Worm (Caenorhabditis elegans): Measurements from ENCODE around the gene mab-9.
"Not testable (repeated sequence)": the region's sequence is repeated elsewhere in the genome, so short reads cannot be mapped to it uniquely, and the experiment has no call there.

mab-9 gene

DNA sequence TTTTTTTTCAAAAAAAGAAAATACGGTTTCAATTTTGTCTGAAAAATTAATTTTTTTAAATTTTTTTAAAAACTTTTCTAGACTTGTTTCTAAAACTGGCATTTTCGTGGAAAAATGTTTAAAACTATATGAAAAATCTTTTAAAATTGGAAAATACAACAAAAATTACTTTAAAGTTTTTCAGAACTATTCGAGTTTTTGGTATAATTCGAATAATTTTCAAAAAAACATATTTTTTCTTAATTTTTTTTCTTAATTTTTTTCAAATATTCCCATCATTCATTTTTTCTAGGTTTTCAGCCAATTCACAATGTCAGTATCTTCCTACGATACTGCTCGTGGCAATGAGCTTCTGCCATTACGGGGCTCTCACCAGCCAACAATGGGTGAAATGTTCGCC lies 6.5 kb downstream of the mab-9 start, which contains the start of gene slc-36.2:
Gene slc-36.2, plus strand, starts transcription at position 301 of the 400 bp plus-strand sequence.
- no peak for TF ChIP-seq ceh-13 (GFP tag; optimal IDR thresholded peaks at IDR 0.05)
- no peak for TF ChIP-seq ceh-36 (tag; optimal IDR thresholded peaks at IDR 0.05)
- no peak for TF ChIP-seq pes-1 (GFP tag; IDR thresholded peaks at IDR 0.05)
- no peak for TF ChIP-seq aly-1 (tag; optimal IDR thresholded peaks at IDR 0.05)
- TF ChIP-seq flt-1 (GFP tag; IDR thresholded peaks at IDR 0.05): no peak
- TF ChIP-seq scrt-1 (GFP tag; IDR thresholded peaks at IDR 0.05): no peak
- no peak for TF ChIP-seq sea-1 (GFP tag; conservative IDR thresholded peaks at IDR 0.05)
- TF ChIP-seq tbx-37 (GFP tag; conservative IDR thresholded peaks at IDR 0.05): no peak
- no peak for TF ChIP-seq tbx-11 (GFP tag; IDR thresholded peaks at IDR 0.05)
- TF ChIP-seq F13C5.2 (tag; optimal IDR thresholded peaks at IDR 0.05): no peak
- TF ChIP-seq ets-7 (tag; optimal IDR thresholded peaks at IDR 0.05): no peak
- no peak for TF ChIP-seq tra-4 (tag; optimal IDR thresholded peaks at IDR 0.05)
- TF ChIP-seq B0310.2 (tag; optimal IDR thresholded peaks at IDR 0.05): no peak
- TF ChIP-seq hmg-4 (GFP tag; optimal IDR thresholded peaks at IDR 0.05): no peak
- no peak for TF ChIP-seq hnd-1 (tag; optimal IDR thresholded peaks at IDR 0.05)
- no peak for TF ChIP-seq hmbx-1 (tag; optimal IDR thresholded peaks at IDR 0.05)
- no peak for TF ChIP-seq ama-1 (optimal IDR thresholded peaks at IDR 0.05)

DNA sequence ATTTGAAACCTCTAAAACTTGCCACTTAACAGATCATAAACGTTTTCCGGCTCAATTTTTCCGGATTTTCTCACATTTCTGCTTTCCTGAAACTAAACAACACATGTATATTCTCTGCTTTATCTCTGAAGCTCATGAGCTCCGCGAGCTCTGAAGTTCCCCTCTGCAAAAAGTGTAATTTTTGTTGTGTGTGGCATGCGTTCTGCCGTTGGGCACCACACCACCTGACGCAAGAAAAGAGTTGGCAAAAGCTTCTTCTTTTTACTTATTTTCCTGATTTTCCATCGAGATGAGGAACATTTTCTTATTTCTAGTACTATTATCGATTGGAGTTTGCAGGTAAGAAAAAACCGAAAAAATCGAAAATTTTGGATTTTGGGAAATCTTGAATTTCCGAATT lies 10.6 kb downstream of the mab-9 start, which contains the start of gene lgc-34:
Gene lgc-34, plus strand, starts transcription at position 200 of the 400 bp plus-strand sequence.
- TF ChIP-seq scrt-1 (GFP tag; IDR thresholded peaks at IDR 0.05) (no peak), F13C5.2 (tag; optimal IDR thresholded peaks at IDR 0.05) (no peak), hmg-4 (GFP tag; optimal IDR thresholded peaks at IDR 0.05) (no peak), pes-1 (GFP tag; IDR thresholded peaks at IDR 0.05) (no peak), aly-1 (tag; optimal IDR thresholded peaks at IDR 0.05) (no peak), ceh-36 (tag; optimal IDR thresholded peaks at IDR 0.05) (no peak), ama-1 (optimal IDR thresholded peaks at IDR 0.05) (no peak), B0310.2 (tag; optimal IDR thresholded peaks at IDR 0.05) (no peak), tbx-11 (GFP tag; IDR thresholded peaks at IDR 0.05) (no peak), hnd-1 (tag; optimal IDR thresholded peaks at IDR 0.05) (no peak), ceh-13 (GFP tag; optimal IDR thresholded peaks at IDR 0.05) (no peak)

DNA sequence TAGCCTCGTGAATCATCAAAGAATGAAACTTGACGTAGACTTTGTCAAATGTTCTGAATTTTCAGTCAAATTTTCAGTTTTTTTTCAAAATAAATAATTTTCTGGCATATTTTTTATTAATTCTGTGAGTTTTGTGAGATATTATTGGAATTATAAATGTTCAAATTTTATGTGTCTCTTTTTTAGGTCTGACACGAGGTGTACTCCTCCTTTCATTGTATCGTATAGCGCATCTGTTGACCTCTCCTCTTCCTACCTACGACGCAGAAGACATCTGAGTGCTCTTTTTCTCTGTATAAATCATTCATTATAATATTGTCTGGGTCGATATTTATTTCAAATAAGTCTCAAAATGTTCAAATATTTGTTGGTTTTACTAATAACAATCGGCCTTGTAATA lies 19.4 kb downstream of the mab-9 start, which contains the start of gene T27A1.3:
Gene T27A1.3, plus strand, starts transcription at position 301 of the 400 bp plus-strand sequence.
- TF ChIP-seq tra-4 (tag; optimal IDR thresholded peaks at IDR 0.05); sea-1 (GFP tag; conservative IDR thresholded peaks at IDR 0.05); scrt-1 (GFP tag; IDR thresholded peaks at IDR 0.05): not testable (repeated sequence)

DNA sequence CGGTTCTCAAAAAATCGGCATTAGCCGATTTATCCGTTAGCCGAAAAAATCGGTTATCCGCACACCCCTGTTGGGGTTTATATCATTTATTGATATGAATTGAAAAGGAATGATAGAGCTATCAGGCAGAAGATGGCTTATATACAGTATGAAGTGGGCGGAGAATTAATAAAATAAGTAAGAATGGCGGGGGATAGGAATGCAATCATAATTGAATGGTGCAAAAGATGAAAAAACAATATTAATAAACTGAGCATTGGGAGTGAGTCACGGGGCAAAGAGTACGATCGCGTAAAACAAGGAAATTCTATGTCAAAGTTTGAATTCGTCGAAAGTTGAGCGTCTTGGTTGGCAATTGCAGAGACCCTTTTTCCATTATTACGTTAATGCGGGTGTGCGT lies 21.0 kb downstream of the mab-9 start, which contains the start of gene T27A1.2:
Gene T27A1.2, minus strand, starts transcription at position 101 of the 400 bp plus-strand sequence.
- TF ChIP-seq hnd-1 (tag; optimal IDR thresholded peaks at IDR 0.05) (no peak), B0310.2 (tag; optimal IDR thresholded peaks at IDR 0.05) (no peak), tbx-37 (GFP tag; conservative IDR thresholded peaks at IDR 0.05) (no peak), F13C5.2 (tag; optimal IDR thresholded peaks at IDR 0.05) (no peak), pes-1 (GFP tag; IDR thresholded peaks at IDR 0.05) (no peak), hmbx-1 (tag; optimal IDR thresholded peaks at IDR 0.05) (no peak), ama-1 (optimal IDR thresholded peaks at IDR 0.05) (no peak), tra-4 (tag; optimal IDR thresholded peaks at IDR 0.05) (no peak), scrt-1 (GFP tag; IDR thresholded peaks at IDR 0.05) (no peak), ceh-36 (tag; optimal IDR thresholded peaks at IDR 0.05) (no peak), hmg-4 (GFP tag; optimal IDR thresholded peaks at IDR 0.05) (no peak), ets-7 (tag; optimal IDR thresholded peaks at IDR 0.05) (no peak), flt-1 (GFP tag; IDR thresholded peaks at IDR 0.05) (no peak), sea-1 (GFP tag; conservative IDR thresholded peaks at IDR 0.05) (no peak), ceh-13 (GFP tag; optimal IDR thresholded peaks at IDR 0.05) (no peak), tbx-11 (GFP tag; IDR thresholded peaks at IDR 0.05) (no peak), aly-1 (tag; optimal IDR thresholded peaks at IDR 0.05) (no peak)

DNA sequence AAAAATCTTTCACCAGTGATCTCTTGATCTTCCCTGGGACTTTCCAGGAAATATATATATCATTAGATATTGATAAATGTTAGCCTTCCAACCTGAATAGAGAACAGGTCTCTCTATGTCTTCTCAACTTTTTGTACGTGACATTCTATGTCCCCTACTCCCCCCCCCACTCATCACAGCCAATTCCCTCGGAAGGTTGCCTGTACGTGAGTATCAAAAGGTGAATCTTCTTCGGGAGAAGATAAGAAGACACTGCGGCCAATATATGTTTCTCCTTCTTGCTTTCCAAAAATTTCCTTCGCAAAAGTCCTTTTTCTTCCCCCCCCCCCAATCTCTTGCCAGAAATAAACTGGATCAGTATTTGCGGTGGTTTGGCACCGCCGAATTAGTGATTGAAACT lies 26.6 kb downstream of the mab-9 start:
- no peak for TF ChIP-seq ets-7 (tag; optimal IDR thresholded peaks at IDR 0.05)
- TF ChIP-seq hmg-4 (GFP tag; optimal IDR thresholded peaks at IDR 0.05): no peak
- no peak for TF ChIP-seq pes-1 (GFP tag; IDR thresholded peaks at IDR 0.05)
- no peak for TF ChIP-seq tra-4 (tag; optimal IDR thresholded peaks at IDR 0.05)
- TF ChIP-seq tbx-37 (GFP tag; conservative IDR thresholded peaks at IDR 0.05): no peak
- no peak for TF ChIP-seq ceh-36 (tag; optimal IDR thresholded peaks at IDR 0.05)
- TF ChIP-seq sea-1 (GFP tag; conservative IDR thresholded peaks at IDR 0.05): no peak
- no peak for TF ChIP-seq scrt-1 (GFP tag; IDR thresholded peaks at IDR 0.05)
- TF ChIP-seq ama-1 (optimal IDR thresholded peaks at IDR 0.05): no peak

DNA sequence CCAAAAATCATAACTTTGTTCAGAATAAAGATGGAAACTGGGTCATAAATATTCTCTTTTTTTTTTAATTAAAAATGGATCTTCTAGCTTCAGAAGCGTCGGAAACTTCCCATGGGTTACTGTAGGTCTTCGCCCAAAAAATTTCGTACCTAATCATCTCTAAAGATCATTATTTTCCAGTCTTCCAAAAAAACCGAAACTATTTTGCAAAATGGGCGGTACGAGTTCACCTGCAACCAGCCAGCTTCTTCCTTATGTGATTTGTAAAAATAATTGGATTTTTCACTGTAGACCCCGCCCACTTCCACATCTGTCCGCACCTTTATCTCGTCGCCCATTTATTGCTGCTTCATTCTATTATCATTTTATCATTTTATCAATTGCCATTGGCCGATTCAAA lies 30.6 kb downstream of the mab-9 start, which contains the start of gene mlt-10:
Gene mlt-10, plus strand, starts transcription at position 301 of the 400 bp plus-strand sequence.
- no peak for TF ChIP-seq tra-4 (tag; optimal IDR thresholded peaks at IDR 0.05)
- no peak for TF ChIP-seq hmbx-1 (tag; optimal IDR thresholded peaks at IDR 0.05)
- no peak for TF ChIP-seq flt-1 (GFP tag; IDR thresholded peaks at IDR 0.05)
- TF ChIP-seq ceh-13 (GFP tag; optimal IDR thresholded peaks at IDR 0.05): no peak
- no peak for TF ChIP-seq tbx-37 (GFP tag; conservative IDR thresholded peaks at IDR 0.05)
- TF ChIP-seq hmg-4 (GFP tag; optimal IDR thresholded peaks at IDR 0.05): no peak
- TF ChIP-seq F13C5.2 (tag; optimal IDR thresholded peaks at IDR 0.05): no peak
- TF ChIP-seq ets-7 (tag; optimal IDR thresholded peaks at IDR 0.05): no peak
- TF ChIP-seq sea-1 (GFP tag; conservative IDR thresholded peaks at IDR 0.05): no peak
- no peak for TF ChIP-seq tbx-11 (GFP tag; IDR thresholded peaks at IDR 0.05)
- no peak for TF ChIP-seq ama-1 (optimal IDR thresholded peaks at IDR 0.05)
- no peak for TF ChIP-seq ceh-36 (tag; optimal IDR thresholded peaks at IDR 0.05)
- TF ChIP-seq aly-1 (tag; optimal IDR thresholded peaks at IDR 0.05): no peak
- TF ChIP-seq B0310.2 (tag; optimal IDR thresholded peaks at IDR 0.05): no peak

DNA sequence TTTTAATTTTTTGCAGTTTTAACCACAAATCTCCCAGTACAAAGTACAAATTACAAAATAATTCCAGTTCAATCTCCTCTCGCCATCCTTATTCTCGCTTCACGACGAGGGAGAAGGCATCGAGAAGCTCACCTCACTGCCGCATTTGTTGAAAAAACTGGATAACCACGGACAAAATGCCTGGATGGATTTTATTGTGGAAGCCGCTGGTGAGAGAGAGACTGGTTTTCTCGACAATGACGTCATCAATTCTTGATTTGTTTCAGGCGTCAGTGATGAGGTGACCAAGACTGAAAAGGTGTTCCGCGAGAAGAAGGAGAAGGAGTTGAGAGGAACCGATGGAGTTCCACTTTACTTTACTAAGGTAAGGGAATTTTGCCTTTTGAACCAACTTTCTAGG lies 33.7 kb downstream of the mab-9 start:
- no peak for TF ChIP-seq tra-4 (tag; optimal IDR thresholded peaks at IDR 0.05)
- TF ChIP-seq pes-1 (GFP tag; IDR thresholded peaks at IDR 0.05): no peak
- no peak for TF ChIP-seq ceh-36 (tag; optimal IDR thresholded peaks at IDR 0.05)
- TF ChIP-seq scrt-1 (GFP tag; IDR thresholded peaks at IDR 0.05): no peak
- no peak for TF ChIP-seq hmg-4 (GFP tag; optimal IDR thresholded peaks at IDR 0.05)
- TF ChIP-seq ets-7 (tag; optimal IDR thresholded peaks at IDR 0.05): no peak
- TF ChIP-seq hnd-1 (tag; optimal IDR thresholded peaks at IDR 0.05): no peak
- TF ChIP-seq sea-1 (GFP tag; conservative IDR thresholded peaks at IDR 0.05): no peak
